Fruit fly (Drosophila melanogaster) whole organism, wandering third instar larva: ENCODE results near the gene CG18661.

Experiments used
- foxo ChIP-seq, 2 experiments: fragments of 200-800 bp; sonication (Bioruptor generic); optimal IDR thresholded peaks; 2 replicates in 1 of 2; 3 replicates in 1 of 2; lab custom pipeline; 2016 to 2017; ENCODE audit warnings: missing biosample characterization in 2 of 2, missing genetic modification characterization in 2 of 2
- pan ChIP-seq: fragments of >200 bp; optimal IDR thresholded peaks from 2 replicates; lab custom pipeline; 2017
- psq ChIP-seq: fragments of 200-800 bp; sonication (Bioruptor generic); optimal IDR thresholded peaks from 3 replicates; lab custom pipeline; 2017; ENCODE audit warnings: missing biosample characterization, mild to moderate bottlenecking, missing genetic modification characterization, moderate library complexity

DNA sequence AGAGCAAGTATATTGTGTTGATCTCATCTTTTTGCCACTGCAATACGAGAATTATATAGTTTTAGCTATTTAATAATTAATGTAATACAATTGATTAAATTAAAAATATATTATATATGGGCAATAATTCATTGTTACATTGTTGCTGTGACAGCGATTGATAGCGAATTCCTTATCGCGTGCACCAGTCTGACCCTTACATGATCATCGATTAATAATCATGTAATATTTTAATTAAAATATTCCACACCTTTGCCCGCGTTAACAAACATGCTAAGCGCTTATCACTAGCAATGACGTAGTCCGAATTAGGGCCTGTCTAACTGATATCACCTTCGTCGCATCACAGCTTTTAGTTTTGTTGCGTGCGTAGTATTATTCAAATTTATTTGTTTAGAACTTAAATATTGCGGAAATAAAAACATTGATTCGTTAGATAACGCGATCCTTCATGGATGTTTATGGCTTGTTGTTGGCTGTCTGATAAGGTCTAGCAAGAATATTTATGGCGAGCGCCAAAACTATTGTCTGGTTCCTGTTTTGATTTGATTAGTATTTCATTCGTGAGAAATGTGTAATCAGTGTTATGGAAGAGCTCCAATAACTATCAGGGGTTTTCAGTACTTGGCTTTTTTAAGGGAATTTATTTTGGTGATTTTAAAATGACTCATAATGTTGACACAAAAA is 10.0 kb upstream of the CG18661 start:
- TF ChIP-seq pan (lab: Kevin White, UChicago) (no peak), psq (GFP tag; lab: Kevin White, UChicago) (no peak), foxo (GFP tag; optimal IDR thresholded peaks at IDR 0.05; lab: Kevin White, UChicago) (no peak)
